Fruit fly (Drosophila melanogaster): ENCODE results near the gene CG46339.

CG46339 gene

DNA sequence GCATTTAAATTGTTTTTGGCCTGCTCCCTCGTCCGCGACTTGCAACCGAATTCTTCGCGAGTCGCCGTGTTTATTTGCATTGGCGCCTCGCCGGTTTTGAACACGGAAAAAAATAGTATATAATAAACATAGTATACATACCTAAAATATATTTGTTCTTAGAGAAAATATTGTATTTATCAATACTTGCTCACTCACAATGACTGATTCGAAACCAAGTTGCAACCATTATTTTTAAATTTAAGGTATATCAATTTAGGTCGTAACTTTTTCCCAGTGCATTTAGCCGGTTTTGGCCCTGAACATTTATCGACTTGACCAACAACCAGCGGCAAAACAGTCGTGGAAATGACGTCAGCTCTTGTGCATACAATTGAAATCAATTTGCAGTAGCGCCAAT is 12.9 kb downstream of the CG46339 start (continued):
- TF ChIP-seq Xrp1 (GFP tag; IDR thresholded peaks at IDR 0.05) (peak; percentile 27; the same call in 1 of the 2 replicates), oc (tag; optimal IDR thresholded peaks at IDR 0.05) (peak; percentile 68), jigr1 (GFP tag; IDR thresholded peaks at IDR 0.05) (no peak), fd3F (GFP tag; optimal IDR thresholded peaks at IDR 0.05) (peak; percentile 61), ttk (GFP tag; IDR thresholded peaks at IDR 0.05) (no peak), dpn (GFP tag; optimal IDR thresholded peaks at IDR 0.05) (peak in 1 of 2 experiments; percentile 46), en (GFP tag; optimal IDR thresholded peaks at IDR 0.05) (no peak), CG11560 (tag; IDR thresholded peaks at IDR 0.05) (no peak), PHDP (tag; optimal IDR thresholded peaks at IDR 0.05) (peak; percentile 74), vnd (GFP tag; IDR thresholded peaks at IDR 0.05; ENCODE audit: partially characterized antibody) (no peak), CG7745 (tag; optimal IDR thresholded peaks at IDR 0.05) (no peak), Rfx (GFP tag; IDR thresholded peaks at IDR 0.05) (no peak), mld (GFP tag; IDR thresholded peaks at IDR 0.05; ENCODE audit: partially characterized antibody) (no peak), unc-4 (GFP tag; IDR thresholded peaks at IDR 0.05; ENCODE audit: partially characterized antibody) (no peak), eyg (GFP tag; optimal IDR thresholded peaks at IDR 0.05) (no peak), Ravus (GFP tag; IDR thresholded peaks at IDR 0.05) (no peak), Spps (tag; optimal IDR thresholded peaks at IDR 0.05) (no peak), nerfin-1 (tag; optimal IDR thresholded peaks at IDR 0.05) (peak; percentile 19), CG4328 (GFP tag; optimal IDR thresholded peaks at IDR 0.05) (no peak), Kr (GFP tag; optimal IDR thresholded peaks at IDR 0.05) (no peak), CG15011 (GFP tag; optimal IDR thresholded peaks at IDR 0.05) (no peak), CG3065 (GFP tag; optimal IDR thresholded peaks at IDR 0.05) (no peak), CG14014 (GFP tag; IDR thresholded peaks at IDR 0.05) (no peak), HHEX (GFP tag; optimal IDR thresholded peaks at IDR 0.05) (peak; percentile 54), Neu2 (GFP tag; optimal IDR thresholded peaks at IDR 0.05; ENCODE audit: borderline replicate concordance) (no peak), CG9215 (GFP tag; IDR thresholded peaks at IDR 0.05) (no peak), toy (GFP tag; IDR thresholded peaks at IDR 0.05) (no peak), Meics (GFP tag; optimal IDR thresholded peaks at IDR 0.05) (peak; percentile 32), trem (tag; optimal IDR thresholded peaks at IDR 0.05) (no peak), bbx (GFP tag; IDR thresholded peaks at IDR 0.05; ENCODE audit: partially characterized antibody) (no peak), cad (GFP tag; optimal IDR thresholded peaks at IDR 0.05) (no peak), CG6765 (GFP tag; optimal IDR thresholded peaks at IDR 0.05) (no peak), CG2120 (GFP tag; optimal IDR thresholded peaks at IDR 0.05) (peak; percentile 13), CG31224 (GFP tag; IDR thresholded peaks at IDR 0.05) (no peak), CG12236 (GFP tag; optimal IDR thresholded peaks at IDR 0.05) (no peak), tap (tag; optimal IDR thresholded peaks at IDR 0.05) (peak; percentile 73), chif (GFP tag; optimal IDR thresholded peaks at IDR 0.05) (peak in 1 of 2 experiments; percentile 9), Jarid2 (GFP tag; optimal IDR thresholded peaks at IDR 0.05) (no peak), CG9876 (GFP tag; optimal IDR thresholded peaks at IDR 0.05) (no peak), klu (GFP tag; IDR thresholded peaks at IDR 0.05) (no peak), CG1792 (GFP tag; optimal IDR thresholded peaks at IDR 0.05) (no peak), CG33557 (GFP tag; optimal IDR thresholded peaks at IDR 0.05) (no peak), CG10274 (GFP tag; optimal IDR thresholded peaks at IDR 0.05) (no peak), otp (GFP tag; IDR thresholded peaks at IDR 0.05) (no peak), CTCF (GFP tag; optimal IDR thresholded peaks at IDR 0.05) (no peak), CG8388 (GFP tag; optimal IDR thresholded peaks at IDR 0.05) (peak; percentile 57), lab (GFP tag; optimal IDR thresholded peaks at IDR 0.05) (peak; percentile 56), Hsf (GFP tag; optimal IDR thresholded peaks at IDR 0.05) (no peak), fru (optimal IDR thresholded peaks at IDR 0.05) (no peak), zfh2 (GFP tag; optimal IDR thresholded peaks at IDR 0.05) (no peak), Side (GFP tag; optimal IDR thresholded peaks at IDR 0.05) (no peak), Xbp1 (GFP tag; optimal IDR thresholded peaks at IDR 0.05) (peak; percentile 60), amos (GFP tag; IDR thresholded peaks at IDR 0.05; ENCODE audit: partially characterized antibody) (no peak)
